Fruit fly (Drosophila melanogaster) whole organism, embryonic: ENCODE results near the gene CG32147.

Experiments
- Aef1 ChIP-seq: fragments of 200-800 bp; sonication (Bioruptor generic); IDR thresholded peaks from 3 replicates; pipeline ENCODE4 v1.3.6; 2022; ENCODE audit warnings: missing biosample characterization, missing genetic modification characterization
- CG11247 ChIP-seq: fragments of 200-800 bp; sonication (Bioruptor generic); IDR thresholded peaks from 2 replicates; pipeline ENCODE4 v1.3.6; 2022; ENCODE audit warnings: missing biosample characterization, missing genetic modification characterization
- CG1233 ChIP-seq: fragments of 200-800 bp; sonication (Bioruptor generic); optimal IDR thresholded peaks from 4 replicates; lab custom pipeline; 2018; ENCODE audit warnings: missing biosample characterization, mild to moderate bottlenecking, missing genetic modification characterization
- CG17361 ChIP-seq: fragments of 200-800 bp; sonication (Bioruptor generic); IDR thresholded peaks from 3 replicates; pipeline ENCODE4 v1.3.6; 2022; ENCODE audit warnings: missing biosample characterization, missing genetic modification characterization
- CG1792 ChIP-seq: fragments of 200-800 bp; sonication (Bioruptor generic); optimal IDR thresholded peaks from 2 replicates; lab custom pipeline; 2016; ENCODE audit warnings: missing biosample characterization, missing genetic modification characterization
- CG18476 ChIP-seq: fragments of 200-800 bp; sonication (Bioruptor generic); optimal IDR thresholded peaks from 2 replicates; lab custom pipeline; 2016; ENCODE audit warnings: missing biosample characterization, mild to moderate bottlenecking, missing genetic modification characterization
- CG18619 ChIP-seq: fragments of 200-800 bp; sonication (Bioruptor generic); optimal IDR thresholded peaks from 3 replicates; lab custom pipeline; 2017; ENCODE audit warnings: missing biosample characterization, mild to moderate bottlenecking, missing genetic modification characterization
- CG2875 ChIP-seq: fragments of 200-800 bp; sonication (Bioruptor generic); optimal IDR thresholded peaks from 2 replicates; lab custom pipeline; 2017; ENCODE audit warnings: missing biosample characterization, mild to moderate bottlenecking, missing genetic modification characterization, missing genetic modification reagents
- CG2889 ChIP-seq: fragments of 200-800 bp; sonication (Bioruptor generic); IDR thresholded peaks from 3 replicates; pipeline ENCODE4 v1.3.6; 2022; ENCODE audit warnings: missing biosample characterization, missing genetic modification characterization
- CG31365 ChIP-seq: fragments of 200-800 bp; sonication (Bioruptor generic); optimal IDR thresholded peaks from 2 replicates; lab custom pipeline; 2018; ENCODE audit warnings: missing biosample characterization, mild to moderate bottlenecking, missing genetic modification characterization
- CG31388 ChIP-seq: fragments of 200-800 bp; sonication (Bioruptor generic); optimal IDR thresholded peaks from 2 replicates; lab custom pipeline; 2016; ENCODE audit warnings: missing biosample characterization, missing genetic modification characterization
- CG32772 ChIP-seq: fragments of 200-800 bp; sonication (Bioruptor generic); IDR thresholded peaks from 2 replicates; pipeline ENCODE4 v1.3.6; 2022; ENCODE audit warnings: missing biosample characterization, missing genetic modification characterization
- CG3281 ChIP-seq: fragments of 200-800 bp; sonication (Bioruptor generic); optimal IDR thresholded peaks from 3 replicates; lab custom pipeline; 2017; ENCODE audit warnings: missing biosample characterization, mild to moderate bottlenecking, missing genetic modification characterization
- CG5180 ChIP-seq: fragments of 200-800 bp; sonication (Bioruptor generic); optimal IDR thresholded peaks from 3 replicates; lab custom pipeline; 2017; ENCODE audit warnings: missing biosample characterization, missing genetic modification characterization, mild to moderate bottlenecking, moderate library complexity, missing genetic modification reagents
- CG5953 ChIP-seq: fragments of 200-800 bp; sonication (Bioruptor generic); IDR thresholded peaks from 2 replicates; pipeline ENCODE4 v1.3.6; 2022; ENCODE audit warnings: missing biosample characterization, missing genetic modification characterization
- CG6254 ChIP-seq: fragments of 200-800 bp; sonication (Bioruptor generic); optimal IDR thresholded peaks from 3 replicates; lab custom pipeline; 2017; ENCODE audit warnings: mild to moderate bottlenecking, missing biosample characterization, missing genetic modification reagents, missing genetic modification characterization
- CG6654 ChIP-seq: fragments of 200-800 bp; sonication (Bioruptor generic); optimal IDR thresholded peaks from 2 replicates; lab custom pipeline; 2017; ENCODE audit warnings: missing biosample characterization, mild to moderate bottlenecking, missing genetic modification characterization
- CG6689 ChIP-seq: fragments of 200-800 bp; sonication (Bioruptor generic); IDR thresholded peaks from 2 replicates; pipeline ENCODE4 v1.3.6; 2022; ENCODE audit warnings: missing biosample characterization, missing genetic modification characterization
- CG8089 ChIP-seq: fragments of 200-800 bp; sonication (Bioruptor generic); optimal IDR thresholded peaks from 3 replicates; lab custom pipeline; 2016; ENCODE audit warnings: missing biosample characterization, missing genetic modification characterization
- CG9437 ChIP-seq: fragments of 200-800 bp; sonication (Bioruptor generic); optimal IDR thresholded peaks from 2 replicates; lab custom pipeline; 2018; ENCODE audit warnings: missing biosample characterization, mild to moderate bottlenecking, missing genetic modification characterization
- CG9876 ChIP-seq: fragments of 200-800 bp; sonication (Bioruptor generic); optimal IDR thresholded peaks from 2 replicates; lab custom pipeline; 2016; ENCODE audit warnings: missing biosample characterization, missing genetic modification characterization
- Ets65A ChIP-seq: fragments of 200-800 bp; sonication (Bioruptor generic); peaks from one replicate; lab custom pipeline; 2016; ENCODE audit warnings: missing biosample characterization, missing genetic modification characterization
- HHEX ChIP-seq: fragments of 200-800 bp; sonication (Bioruptor generic); optimal IDR thresholded peaks from 3 replicates; lab custom pipeline; 2017; ENCODE audit warnings: missing biosample characterization, mild to moderate bottlenecking, missing genetic modification characterization, missing genetic modification reagents
- HLH3B ChIP-seq: fragments of 200-800 bp; sonication (Bioruptor generic); IDR thresholded peaks from 2 replicates; pipeline ENCODE4 v1.3.6; 2022; ENCODE audit warnings: missing biosample characterization, missing genetic modification characterization
- Jarid2 ChIP-seq: fragments of 200-800 bp; sonication (Bioruptor generic); optimal IDR thresholded peaks from 3 replicates; lab custom pipeline; 2017; ENCODE audit warnings: mild to moderate bottlenecking, missing biosample characterization, missing genetic modification reagents, missing genetic modification characterization
- Sox100B ChIP-seq: fragments of 200-800 bp; sonication (Bioruptor generic); optimal IDR thresholded peaks from 3 replicates; lab custom pipeline; 2018; ENCODE audit warnings: missing biosample characterization, mild to moderate bottlenecking, missing genetic modification characterization
- Taf1 ChIP-seq: fragments of 200-800 bp; sonication (Bioruptor generic); IDR thresholded peaks from 2 replicates; pipeline ENCODE4 v1.3.6; 2022; ENCODE audit warnings: missing biosample characterization, missing genetic modification characterization
- Tbp ChIP-seq: fragments of >200 bp; optimal IDR thresholded peaks from 2 replicates; lab custom pipeline; 2018; ENCODE audit warnings: missing biosample characterization, missing genetic modification characterization
- al ChIP-seq: fragments of 200-800 bp; sonication (Bioruptor generic); IDR thresholded peaks from 2 replicates; pipeline ENCODE4 v1.3.6; 2022; ENCODE audit warnings: missing biosample characterization, missing genetic modification characterization
- bab2 ChIP-seq: fragments of 200-800 bp; sonication (Bioruptor generic); optimal IDR thresholded peaks from 2 replicates; lab custom pipeline; 2016; ENCODE audit warnings: missing biosample characterization, missing genetic modification characterization
- chif ChIP-seq, 2 experiments: fragments of 200-800 bp; sonication (Bioruptor generic); optimal IDR thresholded peaks; 3 replicates each; lab custom pipeline; 2016; ENCODE audit warnings: missing biosample characterization in 2 of 2, missing genetic modification characterization in 2 of 2
- corto ChIP-seq: fragments of 200-800 bp; sonication (Bioruptor generic); optimal IDR thresholded peaks from 2 replicates; lab custom pipeline; 2016; ENCODE audit warnings: missing biosample characterization, mild to moderate bottlenecking, missing genetic modification characterization, moderate library complexity
- cwo ChIP-seq: fragments of 200-800 bp; sonication (Bioruptor generic); optimal IDR thresholded peaks from 3 replicates; lab custom pipeline; 2017; ENCODE audit warnings: missing biosample characterization, missing genetic modification characterization, mild to moderate bottlenecking, moderate library complexity, missing genetic modification reagents
- disco-r ChIP-seq: fragments of 200-800 bp; sonication (Bioruptor generic); optimal IDR thresholded peaks from 2 replicates; lab custom pipeline; 2016; ENCODE audit warnings: missing biosample characterization, missing genetic modification characterization
- emc ChIP-seq: fragments of 200-800 bp; sonication (Bioruptor generic); optimal IDR thresholded peaks from 2 replicates; lab custom pipeline; 2016; ENCODE audit warnings: missing biosample characterization, missing genetic modification characterization
- ftz-f1 ChIP-seq: fragments of 200-800 bp; sonication (Bioruptor generic); optimal IDR thresholded peaks from 2 replicates; lab custom pipeline; 2016; ENCODE audit warnings: missing biosample characterization, missing genetic modification characterization
- fu2 ChIP-seq: fragments of 200-800 bp; sonication (Bioruptor generic); optimal IDR thresholded peaks from 2 replicates; lab custom pipeline; 2016; ENCODE audit warnings: missing biosample characterization, missing genetic modification characterization
- gcm2 ChIP-seq: fragments of 200-800 bp; sonication (Bioruptor generic); optimal IDR thresholded peaks from 2 replicates; lab custom pipeline; 2016; ENCODE audit warnings: missing biosample characterization, missing genetic modification characterization
- grau ChIP-seq: fragments of 200-800 bp; optimal IDR thresholded peaks from 3 replicates; lab custom pipeline; 2019; ENCODE audit warnings: missing biosample characterization, mild to moderate bottlenecking, missing genetic modification characterization, moderate library complexity
- hbn ChIP-seq: fragments of 200-800 bp; sonication (Bioruptor generic); IDR thresholded peaks from 2 replicates; pipeline ENCODE4 v1.3.6; 2022; ENCODE audit warnings: missing biosample characterization, missing genetic modification characterization; ENCODE audit not compliant: partially characterized antibody
- lab ChIP-seq: fragments of 200-800 bp; sonication (Bioruptor generic); optimal IDR thresholded peaks from 3 replicates; lab custom pipeline; 2017; ENCODE audit warnings: missing biosample characterization, missing genetic modification characterization, mild to moderate bottlenecking, moderate library complexity, missing genetic modification reagents
- lola ChIP-seq, 3 experiments: fragments of >200 bp in 2 of 3; fragments of 200-800 bp in 1 of 3; sonication (Bioruptor generic) in 1 of 3; optimal IDR thresholded peaks; 2 replicates each; lab custom pipeline; 2017 to 2019; ENCODE audit warnings: missing biosample characterization in 3 of 3, missing genetic modification characterization in 3 of 3, mild to moderate bottlenecking in 1 of 3, moderate library complexity in 1 of 3
- mld ChIP-seq: fragments of 200-800 bp; sonication (Bioruptor generic); IDR thresholded peaks from 3 replicates; pipeline ENCODE4 v1.3.6; 2022; ENCODE audit warnings: missing biosample characterization, missing genetic modification characterization; ENCODE audit not compliant: partially characterized antibody
- nerfin-1 ChIP-seq: fragments of 200-800 bp; sonication (Bioruptor generic); optimal IDR thresholded peaks from 3 replicates; lab custom pipeline; 2019; ENCODE audit warnings: missing biosample characterization, mild to moderate bottlenecking, missing genetic modification characterization, moderate library complexity
- pros ChIP-seq: fragments of 200-800 bp; sonication (Bioruptor generic); optimal IDR thresholded peaks from 3 replicates; lab custom pipeline; 2019; ENCODE audit warnings: missing biosample characterization, mild to moderate bottlenecking, missing genetic modification characterization, moderate library complexity
- sug ChIP-seq: fragments of 200-800 bp; optimal IDR thresholded peaks from 2 replicates; lab custom pipeline; 2019; ENCODE audit warnings: missing biosample characterization, mild to moderate bottlenecking, missing genetic modification characterization, moderate library complexity
- tio ChIP-seq: fragments of 200-800 bp; sonication (Bioruptor generic); optimal IDR thresholded peaks from 2 replicates; lab custom pipeline; 2017; ENCODE audit warnings: missing biosample characterization, missing genetic modification characterization, inconsistent platforms
- tna ChIP-seq: fragments of 200-800 bp; sonication (Bioruptor generic); IDR thresholded peaks from 2 replicates; pipeline ENCODE4 v1.3.6; 2022; ENCODE audit warnings: missing biosample characterization, missing genetic modification characterization; ENCODE audit not compliant: partially characterized antibody
- unc-4 ChIP-seq: fragments of 200-800 bp; sonication (Bioruptor generic); IDR thresholded peaks from 2 replicates; pipeline ENCODE4 v1.3.6; 2022; ENCODE audit warnings: missing biosample characterization, missing genetic modification characterization; ENCODE audit not compliant: partially characterized antibody
- wdn ChIP-seq: fragments of 200-800 bp; sonication (Bioruptor generic); IDR thresholded peaks from 2 replicates; pipeline ENCODE4 v1.3.6; 2022; ENCODE audit warnings: missing biosample characterization, missing genetic modification characterization

The CG32147 gene

dm6 chr3L:15097878-15098520 lies 45.9 kb downstream of the CG32147 start, which contains the start of gene Ctps (continued):
- no peak for TF ChIP-seq CG1233 (GFP tag; lab: Kevin White, UChicago)
- TF ChIP-seq CG31365 (tag; lab: Kevin White, UChicago) = no peak
- TF ChIP-seq CG2875 (GFP tag; lab: Kevin White, UChicago) = no peak
- no peak for TF ChIP-seq CG31388 (GFP tag; lab: Kevin White, UChicago)
- TF ChIP-seq CG8089 (GFP tag; lab: Kevin White, UChicago) = no peak
- no peak for TF ChIP-seq fu2
- TF ChIP-seq CG5953 = no peak
- TF ChIP-seq Sox100B (GFP tag; lab: Kevin White, UChicago) = peak; percentile 10
- TF ChIP-seq CG18619 (GFP tag; lab: Kevin White, UChicago) = no peak
- TF ChIP-seq CG32772 (GFP tag; lab: Robert Waterston, UW) = no peak
- peak; percentile 24 for TF ChIP-seq lab (GFP tag; lab: Kevin White, UChicago)
- TF ChIP-seq Jarid2 (GFP tag; lab: Kevin White, UChicago) = no peak
- TF ChIP-seq tna (GFP tag; lab: Robert Waterston, UW) = no peak
- no peak for TF ChIP-seq sug (tag; lab: Kevin White, UChicago)
- TF ChIP-seq tio (GFP tag; lab: Kevin White, UChicago) = no peak
- no peak for TF ChIP-seq CG17361 (GFP tag; lab: Robert Waterston, UW)
- TF ChIP-seq wdn (GFP tag; lab: Robert Waterston, UW) = no peak
- no peak for TF ChIP-seq lola (GFP tag; optimal IDR thresholded peaks at IDR 0.05; lab: Kevin White, UChicago)
- TF ChIP-seq corto (GFP tag; lab: Kevin White, UChicago) = no peak
- no peak for TF ChIP-seq CG9876
- no peak for TF ChIP-seq mld
- no peak for TF ChIP-seq cwo
- peak; percentile 28; the same call in 1 of the 2 replicates for TF ChIP-seq unc-4
- no peak for TF ChIP-seq Tbp (GFP tag; lab: Kevin White, UChicago)
- no peak for TF ChIP-seq emc (GFP tag; lab: Kevin White, UChicago)
- no peak for TF ChIP-seq ftz-f1 (GFP tag; lab: Kevin White, UChicago)
- no peak for TF ChIP-seq CG1792 (GFP tag; lab: Kevin White, UChicago)
- TF ChIP-seq Taf1 (GFP tag; lab: Robert Waterston, UW) = no peak
- TF ChIP-seq al = no peak
- TF ChIP-seq CG2889 = no peak
- TF ChIP-seq hbn (GFP tag; lab: Robert Waterston, UW) = no peak
- TF ChIP-seq Aef1 (GFP tag; lab: Robert Waterston, UW) = no peak
- TF ChIP-seq CG6689 (GFP tag; lab: Robert Waterston, UW) = no peak
- TF ChIP-seq pros (GFP tag; lab: Kevin White, UChicago) = no peak
- TF ChIP-seq CG5180 (GFP tag; lab: Kevin White, UChicago) = no peak
- TF ChIP-seq gcm2 (GFP tag; lab: Kevin White, UChicago) = no peak
- TF ChIP-seq CG18476 (GFP tag; lab: Kevin White, UChicago) = no peak
- TF ChIP-seq bab2 (GFP tag; lab: Kevin White, UChicago) = no peak
- no peak for TF ChIP-seq disco-r (GFP tag; lab: Kevin White, UChicago)
- peak; percentile 4 for TF ChIP-seq HHEX (GFP tag; lab: Kevin White, UChicago)
- no peak for TF ChIP-seq HLH3B
- TF ChIP-seq Ets65A (GFP tag; lab: Kevin White, UChicago) = peak; percentile 82
- TF ChIP-seq CG6254 (GFP tag; lab: Kevin White, UChicago) = no peak
- TF ChIP-seq nerfin-1 (tag; lab: Kevin White, UChicago) = no peak
- no peak for TF ChIP-seq CG9437 (GFP tag; lab: Kevin White, UChicago)
- no peak for TF ChIP-seq CG6654 (GFP tag; lab: Kevin White, UChicago)
- TF ChIP-seq chif (GFP tag; optimal IDR thresholded peaks at IDR 0.05; lab: Kevin White, UChicago) = no peak
- TF ChIP-seq CG11247 (GFP tag; lab: Robert Waterston, UW) = no peak
- TF ChIP-seq CG3281 (GFP tag; lab: Kevin White, UChicago) = no peak
- no peak for TF ChIP-seq grau (tag; lab: Kevin White, UChicago)
